Worm (Caenorhabditis elegans) whole organism, mixed stage, embryonic: Measurements from ENCODE around the gene nhr-108.

Source experiments
- ces-1 ChIP-seq: fragments of 150-350 bp; optimal IDR thresholded peaks from 2 replicates; lab custom pipeline; 2014; ENCODE audit warnings: missing biosample characterization, missing genetic modification reagents, missing genetic modification characterization
- elt-1 ChIP-seq: sonication (generic microtip); optimal IDR thresholded peaks from 2 replicates; lab custom pipeline; 2017; ENCODE audit warnings: missing genetic modification characterization, mild to moderate bottlenecking, missing compliant biosample characterization, antibody characterized with exemption, moderate library complexity, borderline replicate concordance; ENCODE audit not compliant: insufficient read depth
- hlh-1 ChIP-seq: fragments of 150-350 bp; optimal IDR thresholded peaks from 2 replicates; lab custom pipeline; 2014; ENCODE audit warnings: missing biosample characterization, missing genetic modification reagents, missing genetic modification characterization
- lin-13 ChIP-seq: fragments of 150-350 bp; optimal IDR thresholded peaks from 2 replicates; lab custom pipeline; 2014; ENCODE audit warnings: missing biosample characterization, missing genetic modification characterization
- mep-1 ChIP-seq: fragments of 150-350 bp; optimal IDR thresholded peaks from 2 replicates; lab custom pipeline; 2017; ENCODE audit warnings: missing biosample characterization, missing genetic modification reagents, missing genetic modification characterization, inconsistent platforms
- nhr-28 ChIP-seq: fragments of 150-350 bp; optimal IDR thresholded peaks from 2 replicates; lab custom pipeline; 2014; ENCODE audit warnings: missing biosample characterization, missing genetic modification characterization
- unc-39 ChIP-seq: fragments of 150-350 bp; optimal IDR thresholded peaks from 2 replicates; lab custom pipeline; 2014; ENCODE audit warnings: missing biosample characterization, missing genetic modification characterization
- ztf-11 ChIP-seq: fragments of 150-350 bp; optimal IDR thresholded peaks from 2 replicates; lab custom pipeline; 2014; ENCODE audit warnings: missing biosample characterization, missing genetic modification characterization

DNA sequence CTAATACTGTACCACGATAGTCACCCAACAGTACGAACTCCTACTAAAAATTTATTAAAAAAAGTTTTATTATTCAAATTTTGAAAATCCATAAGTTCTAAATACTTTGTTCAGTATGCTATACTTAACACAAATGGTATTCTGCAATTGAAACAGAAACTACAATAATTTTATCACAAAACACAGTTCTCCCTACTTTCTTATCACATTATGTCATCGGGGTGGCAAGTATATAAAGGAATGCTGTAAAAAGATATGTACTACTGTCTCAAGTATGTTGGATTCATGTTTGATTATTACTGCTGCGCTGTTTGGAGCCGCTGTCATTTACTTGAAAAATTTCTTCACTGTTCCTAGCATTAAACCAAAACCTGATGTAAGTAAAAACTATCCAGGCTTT, 3.2 kb downstream of the nhr-108 start, which contains the start of gene cdr-1:
- TF ChIP-seq hlh-1 (tag; lab: Kevin White, UChicago) = no peak
- TF ChIP-seq ztf-11 (tag; lab: Kevin White, UChicago) = no peak
- TF ChIP-seq elt-1 = no peak
- TF ChIP-seq lin-13 (tag; lab: Kevin White, UChicago) = no peak
- TF ChIP-seq unc-39 (tag; lab: Kevin White, UChicago) = no peak
- no peak for TF ChIP-seq mep-1 (tag; lab: Kevin White, UChicago)
- TF ChIP-seq ces-1 = no peak
- no peak for TF ChIP-seq nhr-28 (tag; lab: Kevin White, UChicago)
